Fruit fly (Drosophila melanogaster): Measurements from ENCODE around the gene CG3164.

The CG3164 gene

dm6 chr2L:128977-129941 is 1.3 kb downstream of the CG3164 start (continued):
- TF ChIP-seq CG2116 (GFP tag; optimal IDR thresholded peaks at IDR 0.05): no peak
- no peak; the same call in 1 of the 2 replicates for TF ChIP-seq CG14441 (GFP tag; IDR thresholded peaks at IDR 0.05)
- no peak for TF ChIP-seq fru (optimal IDR thresholded peaks at IDR 0.05)
- TF ChIP-seq CHES-1-like (GFP tag; optimal IDR thresholded peaks at IDR 0.05): peak; percentile 37
- TF ChIP-seq tx (GFP tag; optimal IDR thresholded peaks at IDR 0.05): no peak
- TF ChIP-seq CG11456 (GFP tag; IDR thresholded peaks at IDR 0.05): peak; percentile 51; the same call in 1 of the 3 replicates
- no peak for TF ChIP-seq Doc2 (GFP tag; IDR thresholded peaks at IDR 0.05)
- peak; percentile 86 for TF ChIP-seq HmgZ (tag; optimal IDR thresholded peaks at IDR 0.05)
- no peak for TF ChIP-seq hbn (GFP tag; IDR thresholded peaks at IDR 0.05; ENCODE audit: partially characterized antibody)
- peak; percentile 67 for TF ChIP-seq nerfin-1 (tag; optimal IDR thresholded peaks at IDR 0.05)
- TF ChIP-seq CG16779 (GFP tag; IDR thresholded peaks at IDR 0.05): 0 out of 2 replicates have a peak, but pooled peaks have one; percentile 52
- TF ChIP-seq CG1024 (GFP tag; IDR thresholded peaks at IDR 0.05): no peak
- TF ChIP-seq ERR (GFP tag; optimal IDR thresholded peaks at IDR 0.05): peak; percentile 17
- peak; percentile 1 for TF ChIP-seq CG13424 (tag; optimal IDR thresholded peaks at IDR 0.05)
- peak; percentile 78 for TF ChIP-seq sens (GFP tag)
- peak; percentile 10 for TF ChIP-seq CG11723 (GFP tag; optimal IDR thresholded peaks at IDR 0.05)
- peak; percentile 82 for TF ChIP-seq lab (GFP tag; optimal IDR thresholded peaks at IDR 0.05)
- TF ChIP-seq CG6689 (GFP tag; IDR thresholded peaks at IDR 0.05): no peak
- TF ChIP-seq croc (GFP tag; conservative IDR thresholded peaks at IDR 0.05): no peak
- peak; percentile 15 for TF ChIP-seq CG4328 (GFP tag; optimal IDR thresholded peaks at IDR 0.05)
- TF ChIP-seq cg (GFP tag; optimal IDR thresholded peaks at IDR 0.05): peak; percentile 21
- no peak for TF ChIP-seq gcm2 (GFP tag; optimal IDR thresholded peaks at IDR 0.05)
- peak; percentile 78 for TF ChIP-seq gro (GFP tag; optimal IDR thresholded peaks at IDR 0.05)
- TF ChIP-seq ham (GFP tag; IDR thresholded peaks at IDR 0.05): no peak
- TF ChIP-seq lilli (GFP tag; optimal IDR thresholded peaks at IDR 0.05): peak; percentile 42
- TF ChIP-seq CG13287 (GFP tag; IDR thresholded peaks at IDR 0.05; ENCODE audit: partially characterized antibody): peak; percentile 69
- 0 out of 2 replicates have a peak, but pooled peaks have one; percentile 50 for TF ChIP-seq CG11696 (GFP tag; IDR thresholded peaks at IDR 0.05)
- no peak for TF ChIP-seq CG5180 (GFP tag; optimal IDR thresholded peaks at IDR 0.05)
- peak; percentile 64; the same call in 2 of the 3 replicates for TF ChIP-seq CG34422 (GFP tag; IDR thresholded peaks at IDR 0.05)
- TF ChIP-seq CG4730 (GFP tag; IDR thresholded peaks at IDR 0.05): no peak
- peak; percentile 71 for TF ChIP-seq MTF-1 (GFP tag; optimal IDR thresholded peaks at IDR 0.05; ENCODE audit: borderline replicate concordance)
- TF ChIP-seq CG17829 (tag; optimal IDR thresholded peaks at IDR 0.05): peak; percentile 50
- TF ChIP-seq Deaf1 (tag; optimal IDR thresholded peaks at IDR 0.05): peak; percentile 74
- peak; percentile 47 for TF ChIP-seq CG6765 (GFP tag; optimal IDR thresholded peaks at IDR 0.05)
- TF ChIP-seq CG12391 (tag; optimal IDR thresholded peaks at IDR 0.05): peak; percentile 29
- TF ChIP-seq gce (GFP tag; IDR thresholded peaks at IDR 0.05): peak; percentile 31; the same call in 2 of the 3 replicates
- no peak for TF ChIP-seq CG8388 (GFP tag; optimal IDR thresholded peaks at IDR 0.05)
- TF ChIP-seq NC2β (GFP tag; optimal IDR thresholded peaks at IDR 0.05): peak; percentile 47
- TF ChIP-seq CG11398 (GFP tag; optimal IDR thresholded peaks at IDR 0.05): peak; percentile 30
- TF ChIP-seq Hey (tag; optimal IDR thresholded peaks at IDR 0.05): no peak
- no peak; the same call in 2 of the 3 replicates for TF ChIP-seq B-H1 (GFP tag; IDR thresholded peaks at IDR 0.05)
- no peak for TF ChIP-seq Bteb2 (GFP tag; optimal IDR thresholded peaks at IDR 0.05)
- TF ChIP-seq sd (tag; optimal IDR thresholded peaks at IDR 0.05): peak; percentile 96
- 0 out of 2 replicates have a peak, but pooled peaks have one; percentile 14 for TF ChIP-seq ara (GFP tag; IDR thresholded peaks at IDR 0.05)
- TF ChIP-seq CG15073 (GFP tag; optimal IDR thresholded peaks at IDR 0.05): no peak
- peak; percentile 62; the same call in 2 of the 3 replicates for TF ChIP-seq mld (GFP tag; IDR thresholded peaks at IDR 0.05; ENCODE audit: partially characterized antibody)
- no peak for TF ChIP-seq tio (GFP tag; optimal IDR thresholded peaks at IDR 0.05)
- TF ChIP-seq dysf (GFP tag; IDR thresholded peaks at IDR 0.05): no peak
- peak; percentile 11 for TF ChIP-seq CG33213 (GFP tag; optimal IDR thresholded peaks at IDR 0.05)

All from whole organism, embryonic.